Worm (Caenorhabditis elegans) whole organism, L1 larva: Measurements from ENCODE around the gene F58E6.5.

Source experiments
- C04F5.9 ChIP-seq: sonication (generic microtip); optimal IDR thresholded peaks from 2 replicates; lab custom pipeline; 2016; ENCODE audit warnings: missing genetic modification characterization, missing compliant biosample characterization
- Y116A8C.19 ChIP-seq: sonication (generic microtip); optimal IDR thresholded peaks from 2 replicates; lab custom pipeline; 2016; ENCODE audit warnings: missing compliant biosample characterization, missing genetic modification characterization, borderline replicate concordance
- aha-1 ChIP-seq: fragments of 150-350 bp; optimal IDR thresholded peaks from 2 replicates; lab custom pipeline; 2014; ENCODE audit warnings: missing biosample characterization, missing genetic modification characterization
- aly-2 ChIP-seq: fragments of 150-350 bp; optimal IDR thresholded peaks from 2 replicates; lab custom pipeline; 2014; ENCODE audit warnings: missing biosample characterization, missing genetic modification characterization
- ama-1 ChIP-seq: fragments of 150-350 bp; optimal IDR thresholded peaks from 2 replicates; lab custom pipeline; 2014
- blmp-1 ChIP-seq: fragments of 150-350 bp; optimal IDR thresholded peaks from 2 replicates; lab custom pipeline; 2014; ENCODE audit warnings: missing biosample characterization, missing genetic modification characterization
- ceh-63 ChIP-seq: fragments of 200-800 bp; sonication (Bioruptor generic); optimal IDR thresholded peaks from 2 replicates; lab custom pipeline; 2018; ENCODE audit warnings: mild to moderate bottlenecking, missing genetic modification characterization, missing compliant biosample characterization
- ceh-8 ChIP-seq: fragments of 200-800 bp; sonication (Bioruptor generic); optimal IDR thresholded peaks from 2 replicates; lab custom pipeline; 2018; ENCODE audit warnings: mild to moderate bottlenecking, missing genetic modification characterization, moderate library complexity, missing compliant biosample characterization
- ceh-88 ChIP-seq: fragments of 200-800 bp; sonication (Bioruptor generic); IDR thresholded peaks from 2 replicates; pipeline ENCODE4 v1.3.6; 2022; ENCODE audit warnings: missing genetic modification characterization, missing compliant biosample characterization
- ces-1 ChIP-seq: fragments of 150-350 bp; optimal IDR thresholded peaks from 2 replicates; lab custom pipeline; 2014; ENCODE audit warnings: missing biosample characterization, missing genetic modification reagents, missing genetic modification characterization
- dpl-1 ChIP-seq, 3 experiments: fragments of 150-350 bp in 2 of 3; sonication (generic microtip) in 1 of 3; optimal IDR thresholded peaks; 2 replicates each; lab custom pipeline; 2014 to 2017; ENCODE audit warnings: missing biosample characterization in 3 of 3, missing genetic modification characterization in 3 of 3, missing genetic modification reagents in 3 of 3
- dsc-1 ChIP-seq: sonication (generic microtip); optimal IDR thresholded peaks from 2 replicates; lab custom pipeline; 2016; ENCODE audit warnings: mild to moderate bottlenecking, missing genetic modification characterization, missing compliant biosample characterization
- efl-1 ChIP-seq, 4 experiments: fragments of 150-350 bp; optimal IDR thresholded peaks in 3 of 4; peaks in 1 of 4; 1 replicate in 1 of 4; 2 replicates in 3 of 4; lab custom pipeline; 2014; ENCODE audit warnings: missing biosample characterization in 2 of 4, missing genetic modification characterization in 2 of 4, missing genetic modification reagents in 2 of 4
- egl-13 ChIP-seq: sonication (generic microtip); optimal IDR thresholded peaks from 2 replicates; lab custom pipeline; 2016; ENCODE audit warnings: missing genotype, missing genetic modification reagents, missing genetic modification characterization, missing compliant biosample characterization
- egl-27 ChIP-seq, 2 experiments: fragments of 150-350 bp in 1 of 2; sonication (generic microtip); optimal IDR thresholded peaks; 3 replicates each; lab custom pipeline; 2017 to 2018; ENCODE audit warnings: missing biosample characterization in 2 of 2, missing genetic modification characterization in 2 of 2, missing genetic modification reagents in 2 of 2
- ets-5 ChIP-seq: fragments of 200-800 bp; sonication (Bioruptor generic); IDR thresholded peaks from 2 replicates; pipeline ENCODE4 v1.3.6; 2022; ENCODE audit warnings: missing genetic modification characterization, missing compliant biosample characterization
- fkh-4 ChIP-seq: sonication (generic microtip); optimal IDR thresholded peaks from 2 replicates; lab custom pipeline; 2016; ENCODE audit warnings: missing compliant biosample characterization, missing genetic modification characterization, borderline replicate concordance
- grh-1 ChIP-seq: fragments of 200-800 bp; sonication (Bioruptor generic); IDR thresholded peaks from 2 replicates; pipeline ENCODE4 v1.3.6; 2022; ENCODE audit warnings: missing genetic modification reagents, missing genetic modification characterization, missing compliant biosample characterization
- hlh-4 ChIP-seq: sonication (generic microtip); optimal IDR thresholded peaks from 2 replicates; lab custom pipeline; 2016; ENCODE audit warnings: mild to moderate bottlenecking, missing genetic modification characterization, missing compliant biosample characterization
- hpl-2 ChIP-seq: fragments of 150-350 bp; optimal IDR thresholded peaks from 2 replicates; lab custom pipeline; 2014; ENCODE audit warnings: missing biosample characterization, missing genetic modification reagents, missing genetic modification characterization
- irx-1 ChIP-seq: sonication (generic microtip); optimal IDR thresholded peaks from 2 replicates; lab custom pipeline; 2016; ENCODE audit warnings: missing genetic modification characterization, missing compliant biosample characterization
- jun-1 ChIP-seq: fragments of 150-350 bp; optimal IDR thresholded peaks from 2 replicates; lab custom pipeline; 2014; ENCODE audit warnings: missing biosample characterization, missing genetic modification reagents, missing genetic modification characterization
- lin-13 ChIP-seq: fragments of 150-350 bp; optimal IDR thresholded peaks from 2 replicates; lab custom pipeline; 2014; ENCODE audit warnings: missing biosample characterization, missing genetic modification reagents, missing genetic modification characterization
- lin-14 ChIP-seq: fragments of 200-800 bp; sonication (Bioruptor generic); optimal IDR thresholded peaks from 2 replicates; lab custom pipeline; 2018; ENCODE audit warnings: mild to moderate bottlenecking, missing genetic modification characterization, moderate library complexity, missing compliant biosample characterization
- lin-35 ChIP-seq, 2 experiments: fragments of 150-350 bp; optimal IDR thresholded peaks; 2 replicates each; lab custom pipeline; 2014; ENCODE audit warnings: missing biosample characterization in 2 of 2, missing genetic modification characterization in 2 of 2, missing genetic modification reagents in 2 of 2
- lin-39 ChIP-seq: fragments of 150-350 bp; optimal IDR thresholded peaks from 2 replicates; lab custom pipeline; 2014; ENCODE audit warnings: missing biosample characterization, missing genetic modification reagents, missing genetic modification characterization
- lsy-2 ChIP-seq, 2 experiments: fragments of 150-350 bp; optimal IDR thresholded peaks; 2 replicates each; lab custom pipeline; 2014; ENCODE audit warnings: missing biosample characterization in 2 of 2, missing genetic modification characterization in 2 of 2
- mef-2 ChIP-seq: fragments of 150-350 bp; optimal IDR thresholded peaks from 2 replicates; lab custom pipeline; 2014; ENCODE audit warnings: missing biosample characterization, missing genetic modification characterization
- mep-1 ChIP-seq: fragments of 150-350 bp; optimal IDR thresholded peaks from 2 replicates; lab custom pipeline; 2014; ENCODE audit warnings: missing biosample characterization, missing genetic modification characterization
- nhr-20 ChIP-seq: sonication (generic microtip); optimal IDR thresholded peaks from 2 replicates; lab custom pipeline; 2016; ENCODE audit warnings: mild to moderate bottlenecking, missing genetic modification characterization, missing compliant biosample characterization
- nhr-237 ChIP-seq: fragments of 150-350 bp; optimal IDR thresholded peaks from 2 replicates; lab custom pipeline; 2014; ENCODE audit warnings: missing biosample characterization, missing genetic modification characterization
- nhr-76 ChIP-seq: sonication (generic microtip); optimal IDR thresholded peaks from 2 replicates; lab custom pipeline; 2017; ENCODE audit warnings: missing biosample characterization, missing genetic modification characterization
- pqm-1 ChIP-seq: sonication (generic microtip); optimal IDR thresholded peaks from 3 replicates; lab custom pipeline; 2017; ENCODE audit warnings: missing biosample characterization, missing genetic modification characterization
- sox-4 ChIP-seq: sonication (generic microtip); optimal IDR thresholded peaks from 2 replicates; lab custom pipeline; 2016; ENCODE audit warnings: missing genetic modification characterization, missing compliant biosample characterization
- swsn-7 ChIP-seq: sonication (generic microtip); optimal IDR thresholded peaks from 2 replicates; lab custom pipeline; 2016; ENCODE audit warnings: missing genetic modification characterization, missing compliant biosample characterization
- tbx-2 ChIP-seq: sonication (generic microtip); optimal IDR thresholded peaks from 2 replicates; lab custom pipeline; 2016; ENCODE audit warnings: missing genetic modification characterization, missing compliant biosample characterization
- unc-130 ChIP-seq: fragments of 150-350 bp; optimal IDR thresholded peaks from 2 replicates; lab custom pipeline; 2017; ENCODE audit warnings: missing biosample characterization, missing genetic modification characterization, inconsistent platforms
- unc-62 ChIP-seq: fragments of 150-350 bp; optimal IDR thresholded peaks from 2 replicates; lab custom pipeline; 2014; ENCODE audit warnings: missing biosample characterization, missing genetic modification reagents, missing genetic modification characterization
- unc-86 ChIP-seq: sonication (generic microtip); optimal IDR thresholded peaks from 2 replicates; lab custom pipeline; 2016; ENCODE audit warnings: missing genetic modification characterization, missing compliant biosample characterization
- unc-98 ChIP-seq: fragments of 200-800 bp; sonication (Bioruptor generic); IDR thresholded peaks from 2 replicates; pipeline ENCODE4 v1.3.6; 2022; ENCODE audit warnings: missing genetic modification characterization, missing compliant biosample characterization
- xbp-1 ChIP-seq: sonication (generic microtip); optimal IDR thresholded peaks from 2 replicates; lab custom pipeline; 2016; ENCODE audit warnings: missing genetic modification characterization, missing compliant biosample characterization
- ztf-11 ChIP-seq, 2 experiments: sonication (generic microtip); optimal IDR thresholded peaks; 2 replicates each; lab custom pipeline; 2016 to 2017; ENCODE audit warnings: missing genetic modification characterization in 2 of 2, missing biosample characterization in 1 of 2, missing compliant biosample characterization in 1 of 2
- ztf-4 ChIP-seq: fragments of 150-350 bp; optimal IDR thresholded peaks from 2 replicates; lab custom pipeline; 2014; ENCODE audit warnings: missing biosample characterization, missing genetic modification characterization

The F58E6.5 gene

DNA sequence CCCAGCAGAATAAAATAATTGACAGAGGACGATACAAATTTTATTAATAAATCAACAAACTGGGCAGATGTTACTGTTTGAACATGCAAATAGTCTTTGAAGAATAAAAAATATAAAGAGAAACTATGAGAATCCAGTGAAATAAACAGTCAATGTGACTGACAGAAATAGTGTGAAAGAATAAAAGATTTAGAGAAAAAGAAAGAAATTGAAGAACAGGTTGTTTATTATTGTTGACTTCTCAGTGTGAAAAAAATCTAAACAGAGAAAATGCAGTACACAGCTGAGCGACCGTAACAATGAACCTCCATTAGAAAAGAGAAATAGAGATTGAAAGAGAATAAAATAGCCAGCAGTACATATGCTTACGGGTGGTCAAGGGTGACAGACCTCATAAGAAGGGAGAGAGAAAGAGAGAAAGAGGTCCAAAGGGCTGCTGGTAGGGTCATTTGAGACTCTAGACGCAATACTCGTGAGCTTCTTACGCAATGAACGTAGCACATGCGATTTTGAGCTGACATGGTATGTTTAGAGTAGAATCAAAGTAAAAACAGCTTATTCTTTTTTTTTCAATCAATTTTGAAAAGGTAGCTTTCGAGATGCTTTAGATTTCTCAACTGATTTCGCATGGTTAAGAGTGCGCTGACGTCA lies 30.2 kb downstream of the F58E6.5 start, which contains the start of gene slcr-46.3 (continued):
- TF ChIP-seq unc-86 (no peak), Y116A8C.19 (tag; lab: Kevin White, UChicago) (no peak), ceh-63 (GFP tag; lab: Kevin White, UChicago) (no peak), sox-4 (tag; lab: Kevin White, UChicago) (no peak), unc-62 (GFP tag; lab: Kevin White, UChicago) (no peak), efl-1 (optimal IDR thresholded peaks at IDR 0.05; lab: Kevin White, UChicago) (no peak), efl-1 (GFP tag; optimal IDR thresholded peaks at IDR 0.05 in 1 of 2; lab: Kevin White, UChicago) (no peak), swsn-7 (tag; lab: Kevin White, UChicago) (no peak), ets-5 (GFP tag; lab: Robert Waterston, UW) (no peak), jun-1 (no peak), lin-39 (tag; lab: Kevin White, UChicago) (no peak), lin-35 (GFP tag; optimal IDR thresholded peaks at IDR 0.05; lab: Kevin White, UChicago) (peak in 1 of 2 experiments; percentile 37), grh-1 (no peak), lsy-2 (tag; optimal IDR thresholded peaks at IDR 0.05; lab: Kevin White, UChicago) (peak in 1 of 2 experiments; percentile 49), unc-130 (tag; lab: Kevin White, UChicago) (no peak), unc-98 (GFP tag; lab: Robert Waterston, UW) (no peak), mef-2 (tag; lab: Kevin White, UChicago) (no peak), fkh-4 (no peak), C04F5.9 (tag; lab: Kevin White, UChicago) (no peak), nhr-237 (tag; lab: Kevin White, UChicago) (no peak), pqm-1 (tag; lab: Kevin White, UChicago) (no peak), ceh-88 (no peak), dpl-1 (GFP tag; optimal IDR thresholded peaks at IDR 0.05; lab: Kevin White, UChicago) (peak in 1 of 3 experiments; percentile 5), ztf-11 (tag; optimal IDR thresholded peaks at IDR 0.05; lab: Kevin White, UChicago) (no peak), aha-1 (tag; lab: Kevin White, UChicago) (no peak), blmp-1 (tag; lab: Kevin White, UChicago) (peak; percentile 25), hpl-2 (no peak), lin-13 (GFP tag; lab: Kevin White, UChicago) (no peak), dsc-1 (no peak), ama-1 (lab: Kevin White, UChicago) (no peak), egl-27 (tag; optimal IDR thresholded peaks at IDR 0.05; lab: Kevin White, UChicago) (no peak), ces-1 (GFP tag; lab: Kevin White, UChicago) (no peak), ceh-8 (GFP tag; lab: Kevin White, UChicago) (no peak), aly-2 (no peak), xbp-1 (tag; lab: Kevin White, UChicago) (no peak), nhr-76 (tag; lab: Kevin White, UChicago) (no peak)

DNA sequence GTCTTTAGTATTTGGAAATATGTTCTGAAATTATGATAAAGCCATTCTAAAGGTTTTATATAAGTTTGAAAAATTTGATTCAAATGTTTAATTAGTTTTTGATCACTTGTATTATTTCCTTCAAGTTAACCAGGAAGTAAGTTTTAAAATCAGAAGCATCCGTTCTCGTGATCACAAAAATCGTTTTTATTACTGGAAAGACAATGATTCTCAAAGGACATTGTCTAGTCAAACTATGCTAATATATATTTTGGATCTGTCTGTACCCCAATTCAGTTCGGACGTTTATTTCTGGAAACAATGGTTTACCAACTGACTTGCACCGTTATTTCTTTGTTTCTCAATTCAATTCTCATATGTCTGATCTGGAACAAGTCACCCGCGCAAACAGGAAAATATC lies 38.0 kb downstream of the F58E6.5 start, which contains the start of gene str-188:
Gene str-188 (plus strand): TSS at position 301 of the 400 bp plus-strand sequence.
- TF ChIP-seq unc-130 (tag; lab: Kevin White, UChicago) (no peak), tbx-2 (tag; lab: Kevin White, UChicago) (no peak), lin-14 (GFP tag; lab: Kevin White, UChicago) (no peak), hlh-4 (tag; lab: Kevin White, UChicago) (no peak), aly-2 (no peak), dpl-1 (GFP tag; optimal IDR thresholded peaks at IDR 0.05; lab: Kevin White, UChicago) (no peak), grh-1 (no peak), nhr-20 (no peak), mep-1 (tag; lab: Kevin White, UChicago) (no peak), ztf-4 (tag; lab: Kevin White, UChicago) (no peak), egl-13 (tag; lab: Kevin White, UChicago) (no peak), pqm-1 (tag; lab: Kevin White, UChicago) (no peak), Y116A8C.19 (tag; lab: Kevin White, UChicago) (no peak), unc-62 (GFP tag; lab: Kevin White, UChicago) (no peak), irx-1 (tag; lab: Kevin White, UChicago) (no peak), C04F5.9 (tag; lab: Kevin White, UChicago) (no peak)
